Worm (Caenorhabditis elegans) whole organism, L4 larva: Measurements from ENCODE around the gene oac-1.
A peak's percentile ranks its signal among the peaks of the same experiment; 100 is the strongest.

Source experiments
- F26F4.8 ChIP-seq: fragments of 200-800 bp; sonication (Bioruptor generic); conservative IDR thresholded peaks from 2 replicates; pipeline ENCODE4 v1.3.6; 2022; ENCODE audit warnings: missing genetic modification characterization, missing compliant biosample characterization
- aly-2 ChIP-seq: sonication (generic microtip); optimal IDR thresholded peaks from 2 replicates; lab custom pipeline; 2018; ENCODE audit warnings: missing biosample characterization, missing genetic modification characterization
- ceh-28 ChIP-seq: fragments of 150-350 bp; optimal IDR thresholded peaks from 2 replicates; lab custom pipeline; 2014; ENCODE audit warnings: missing biosample characterization, missing genetic modification reagents, missing genetic modification characterization
- ceh-62 ChIP-seq: sonication (generic microtip); optimal IDR thresholded peaks from 2 replicates; lab custom pipeline; 2017; ENCODE audit warnings: missing biosample characterization, missing genetic modification characterization
- dpl-1 ChIP-seq: fragments of 150-350 bp; optimal IDR thresholded peaks from 2 replicates; lab custom pipeline; 2014; ENCODE audit warnings: missing biosample characterization, missing genetic modification reagents, missing genetic modification characterization
- gei-8 ChIP-seq: fragments of 200-800 bp; sonication (Bioruptor generic); optimal IDR thresholded peaks from 2 replicates; lab custom pipeline; 2018; ENCODE audit warnings: mild to moderate bottlenecking, missing genetic modification characterization, missing compliant biosample characterization
- lsy-2 ChIP-seq, 2 experiments: fragments of 150-350 bp in 1 of 2; sonication (generic microtip) in 1 of 2; optimal IDR thresholded peaks; 2 replicates each; lab custom pipeline; 2014 to 2017; ENCODE audit warnings: missing biosample characterization in 2 of 2, missing genetic modification characterization in 2 of 2
- mdl-1 ChIP-seq, 2 experiments: fragments of 150-350 bp in 1 of 2; sonication (generic microtip) in 1 of 2; optimal IDR thresholded peaks; 2 replicates each; lab custom pipeline; 2014 to 2017; ENCODE audit warnings: missing biosample characterization in 2 of 2, missing genetic modification characterization in 2 of 2
- nhr-102 ChIP-seq: sonication (generic microtip); optimal IDR thresholded peaks from 2 replicates; lab custom pipeline; 2016; ENCODE audit warnings: mild to moderate bottlenecking, missing genetic modification characterization, moderate library complexity, missing compliant biosample characterization
- nhr-11 ChIP-seq: fragments of 150-350 bp; optimal IDR thresholded peaks from 2 replicates; lab custom pipeline; 2014; ENCODE audit warnings: missing biosample characterization, missing genetic modification characterization
- pqm-1 ChIP-seq: sonication (generic microtip); optimal IDR thresholded peaks from 2 replicates; lab custom pipeline; 2017; ENCODE audit warnings: missing biosample characterization, missing genetic modification characterization
- ztf-11 ChIP-seq: fragments of 150-350 bp; optimal IDR thresholded peaks from 2 replicates; lab custom pipeline; 2014; ENCODE audit warnings: missing biosample characterization, missing genetic modification characterization

DNA sequence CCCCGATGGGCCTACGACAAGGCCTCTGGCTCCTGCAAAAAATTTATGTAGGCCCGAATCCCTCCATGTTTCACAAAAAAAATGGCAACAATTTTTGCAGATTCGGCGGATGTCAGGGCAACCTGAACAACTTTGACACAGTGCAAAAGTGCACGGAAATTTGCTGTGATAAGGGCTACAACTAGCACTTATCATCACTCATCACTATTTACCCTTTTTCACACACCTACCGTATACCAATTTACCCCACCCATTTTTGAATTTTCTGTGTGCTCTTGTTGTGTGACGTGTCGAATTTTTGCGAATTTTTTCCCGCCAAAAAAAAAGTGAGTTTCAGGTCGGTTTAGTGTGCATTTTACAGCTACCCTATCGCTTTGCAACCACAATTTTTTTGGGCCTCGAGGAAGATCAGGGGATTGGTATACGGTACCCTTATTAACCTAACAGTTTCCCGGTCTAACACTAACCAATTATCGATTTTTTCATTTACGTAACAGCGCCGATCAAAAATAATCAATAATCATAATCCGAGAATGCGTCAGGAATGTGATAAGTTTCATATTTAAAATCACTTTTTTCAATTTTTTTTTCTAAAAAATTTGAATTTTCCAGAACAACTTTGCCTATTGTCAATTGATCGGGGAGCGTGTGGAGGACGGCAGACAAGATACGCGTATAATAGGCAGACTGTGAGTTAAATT, 37.2 kb downstream of the oac-1 start:
- no peak for TF ChIP-seq ceh-62 (tag; lab: Kevin White, UChicago)
- TF ChIP-seq mdl-1 (tag; optimal IDR thresholded peaks at IDR 0.05; lab: Kevin White, UChicago) = no peak
- no peak for TF ChIP-seq F26F4.8
- TF ChIP-seq ztf-11 (tag; lab: Kevin White, UChicago) = no peak
- peak; percentile 71 for TF ChIP-seq pqm-1
- no peak for TF ChIP-seq nhr-102
- no peak for TF ChIP-seq nhr-11 (tag; lab: Kevin White, UChicago)
- no peak for TF ChIP-seq aly-2 (tag; lab: Kevin White, UChicago)
- peak; percentile 83 for TF ChIP-seq ceh-28 (tag; lab: Kevin White, UChicago)
- TF ChIP-seq lsy-2 (tag; optimal IDR thresholded peaks at IDR 0.05; lab: Kevin White, UChicago) = no peak
- no peak for TF ChIP-seq dpl-1 (GFP tag; lab: Kevin White, UChicago)
- no peak for TF ChIP-seq gei-8 (GFP tag; lab: Kevin White, UChicago)
